Worm (Caenorhabditis elegans) whole organism, mixed stage, embryonic: ENCODE data around the gene clec-64.

ENCODE experiments used
- cnd-1 ChIP-seq: fragments of 200-800 bp; sonication (Bioruptor generic); optimal IDR thresholded peaks from 2 replicates; lab custom pipeline; 2018; ENCODE audit warnings: mild to moderate bottlenecking, missing genetic modification characterization, missing compliant biosample characterization
- unc-62 ChIP-seq: fragments of 150-350 bp; optimal IDR thresholded peaks from 2 replicates; lab custom pipeline; 2014; ENCODE audit warnings: missing biosample characterization, missing genetic modification reagents, missing genetic modification characterization

ce11 chrII:12925551-12925950 lies 27.5 kb downstream of the clec-64 start, which contains the start of gene F58G1.8:
- TF ChIP-seq unc-62 (no peak), cnd-1 (tag; lab: Kevin White, UChicago) (no peak)
